Worm (Caenorhabditis elegans): ENCODE measurements around the gene sre-43.

DNA sequence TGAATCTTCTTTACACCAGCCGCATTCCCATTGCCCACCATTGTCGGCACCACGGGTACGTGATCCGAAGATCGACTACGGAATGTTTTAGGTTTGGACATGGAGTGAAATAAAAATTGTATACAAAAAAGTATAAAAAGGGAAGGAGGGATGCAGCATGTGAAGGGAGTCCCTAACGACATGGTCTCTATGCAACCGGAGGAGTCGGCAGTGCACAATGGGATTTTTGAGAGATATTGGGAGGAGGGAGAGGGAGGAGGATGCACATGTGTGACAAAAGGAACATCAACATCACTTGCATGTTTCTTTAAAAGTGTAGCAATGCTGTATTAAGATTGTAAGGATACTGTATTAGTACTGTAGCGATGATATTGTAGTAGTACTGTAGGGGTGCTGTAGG is 29.3 kb downstream of the sre-43 start, which contains the start of gene W07G1.1:
- no peak for TF ChIP-seq flt-1 (GFP tag; IDR thresholded peaks at IDR 0.05)
- TF ChIP-seq tab-1 (GFP tag; IDR thresholded peaks at IDR 0.05) = no peak
- no peak for TF ChIP-seq ztf-23 (GFP tag; IDR thresholded peaks at IDR 0.05)
- no peak for TF ChIP-seq T22C8.4 (GFP tag; IDR thresholded peaks at IDR 0.05)
- TF ChIP-seq ztf-29 (GFP tag; IDR thresholded peaks at IDR 0.05) = no peak
- no peak for TF ChIP-seq klf-2 (GFP tag; conservative IDR thresholded peaks at IDR 0.05)
- no peak for TF ChIP-seq ref-1 (GFP tag; conservative IDR thresholded peaks at IDR 0.05)
- TF ChIP-seq cog-1 (tag; optimal IDR thresholded peaks at IDR 0.05) = no peak
